Fruit fly (Drosophila melanogaster): ENCODE data around the gene CG34166.

dm6 chr2L:14697938-14698337 is 45.1 kb upstream of the CG34166 start:
- no peak for TF ChIP-seq CG6854 (GFP tag; optimal IDR thresholded peaks at IDR 0.05)
- TF ChIP-seq Eip78C (GFP tag) = peak; percentile 78
- no peak for TF ChIP-seq CG16779 (tag; optimal IDR thresholded peaks at IDR 0.05)
- no peak for TF ChIP-seq CG7368 (GFP tag; optimal IDR thresholded peaks at IDR 0.05)
- TF ChIP-seq Met (GFP tag; optimal IDR thresholded peaks at IDR 0.05) = peak; percentile 11
- no peak for TF ChIP-seq CG31627 (GFP tag; optimal IDR thresholded peaks at IDR 0.05)
- peak; percentile 65 for TF ChIP-seq CG32006 (GFP tag; optimal IDR thresholded peaks at IDR 0.05)
- no peak for TF ChIP-seq Lpt (GFP tag; optimal IDR thresholded peaks at IDR 0.05)
- no peak for TF ChIP-seq Gug (GFP tag; IDR thresholded peaks at IDR 0.05)
- peak; percentile 37 for TF ChIP-seq CG6276 (GFP tag; optimal IDR thresholded peaks at IDR 0.05)
- TF ChIP-seq Sox15 (GFP tag; optimal IDR thresholded peaks at IDR 0.05) = no peak
- peak; percentile 14 for TF ChIP-seq Sox102F (GFP tag; optimal IDR thresholded peaks at IDR 0.05)
